Worm (Caenorhabditis elegans): Measurements from ENCODE around the gene psr-1.

The psr-1 gene

DNA sequence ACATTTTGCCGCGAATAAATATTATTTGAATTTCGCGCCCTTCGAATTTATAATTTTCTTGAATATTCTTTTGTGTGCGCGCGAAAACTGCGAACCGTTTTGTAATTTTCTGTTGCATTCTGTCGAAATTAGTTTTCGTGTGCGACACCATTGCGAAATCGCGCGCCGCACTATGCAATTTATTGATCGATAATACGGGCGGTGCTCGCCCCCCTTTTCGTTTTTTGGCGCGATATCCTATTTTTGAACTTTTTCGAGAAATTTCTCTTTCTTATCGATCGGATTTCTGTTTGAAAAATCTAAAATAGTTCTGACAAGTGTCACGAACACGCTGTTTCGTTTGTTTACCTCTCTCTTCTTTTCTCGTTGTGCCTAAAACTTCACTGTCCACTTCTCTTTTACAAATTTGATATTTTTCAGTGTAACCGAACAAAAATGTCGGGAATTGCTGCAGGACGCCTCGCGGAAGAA lies 2.4 kb upstream of the psr-1 start, which contains the start of gene ubc-9 (continued):
- peak; percentile 77 to 85 for TF ChIP-seq lin-35 (GFP tag; optimal IDR thresholded peaks at IDR 0.05)
- no peak for TF ChIP-seq jun-1 (tag; optimal IDR thresholded peaks at IDR 0.05)
- TF ChIP-seq unc-30 (tag; optimal IDR thresholded peaks at IDR 0.05): no peak
- TF ChIP-seq sup-37 (GFP tag; optimal IDR thresholded peaks at IDR 0.05): no peak
- TF ChIP-seq ceh-90 (tag; optimal IDR thresholded peaks at IDR 0.05): no peak
- peak; percentile 77 for TF ChIP-seq nhr-90 (tag; optimal IDR thresholded peaks at IDR 0.05; ENCODE audit: poor library complexity)
- TF ChIP-seq zip-4 (GFP tag; optimal IDR thresholded peaks at IDR 0.05): peak; percentile 69
- peak; percentile 70 for TF ChIP-seq unc-86 (tag; optimal IDR thresholded peaks at IDR 0.05)
- TF ChIP-seq fkh-8 (tag; optimal IDR thresholded peaks at IDR 0.05): peak; percentile 72
- TF ChIP-seq tlp-1 (tag; optimal IDR thresholded peaks at IDR 0.05): no peak
- peak; percentile 26 for TF ChIP-seq ztf-4 (tag; optimal IDR thresholded peaks at IDR 0.05)
- TF ChIP-seq snpc-4 (tag; optimal IDR thresholded peaks at IDR 0.05): peak; percentile 47
- no peak for TF ChIP-seq lin-39 (tag; optimal IDR thresholded peaks at IDR 0.05)
- TF ChIP-seq ets-5 (GFP tag; IDR thresholded peaks at IDR 0.05): no peak
- TF ChIP-seq snu-23 (GFP tag; optimal IDR thresholded peaks at IDR 0.05): peak; percentile 88
- peak; percentile 83 for TF ChIP-seq nhr-20 (tag; optimal IDR thresholded peaks at IDR 0.05)
- no peak for TF ChIP-seq nhr-76 (tag; optimal IDR thresholded peaks at IDR 0.05)
- no peak for TF ChIP-seq hlh-17 (GFP tag; optimal IDR thresholded peaks at IDR 0.05; ENCODE audit: borderline replicate concordance)
- TF ChIP-seq tbx-2 (tag; optimal IDR thresholded peaks at IDR 0.05): peak; percentile 78
- no peak for TF ChIP-seq fkh-4 (tag; optimal IDR thresholded peaks at IDR 0.05; ENCODE audit: borderline replicate concordance)
- no peak for TF ChIP-seq nhr-237 (tag; optimal IDR thresholded peaks at IDR 0.05)
- peak; percentile 30 for TF ChIP-seq C04F5.9 (tag; optimal IDR thresholded peaks at IDR 0.05)
- TF ChIP-seq dpl-1 (GFP tag; optimal IDR thresholded peaks at IDR 0.05): peak; percentile 69 to 80 (median 72)
- TF ChIP-seq hpl-2 (GFP tag; optimal IDR thresholded peaks at IDR 0.05): no peak
- TF ChIP-seq ceh-63 (GFP tag; optimal IDR thresholded peaks at IDR 0.05): no peak
- TF ChIP-seq ceh-88 (GFP tag; IDR thresholded peaks at IDR 0.05): no peak
- TF ChIP-seq unc-62 (GFP tag; optimal IDR thresholded peaks at IDR 0.05): no peak
- TF ChIP-seq pag-3 (tag; optimal IDR thresholded peaks at IDR 0.05; ENCODE audit: borderline replicate concordance, insufficient read depth): no peak
- peak; percentile 31 for TF ChIP-seq elt-2 (tag; optimal IDR thresholded peaks at IDR 0.05)
- TF ChIP-seq mef-2 (tag; optimal IDR thresholded peaks at IDR 0.05): no peak
- peak; percentile 43 for TF ChIP-seq nhr-77 (tag; optimal IDR thresholded peaks at IDR 0.05)
- TF ChIP-seq swsn-7 (tag; optimal IDR thresholded peaks at IDR 0.05): peak; percentile 76
- no peak for TF ChIP-seq ces-1 (GFP tag; optimal IDR thresholded peaks at IDR 0.05)
- no peak for TF ChIP-seq aly-2 (tag; optimal IDR thresholded peaks at IDR 0.05)
- peak; percentile 83 for TF ChIP-seq lin-14 (GFP tag; optimal IDR thresholded peaks at IDR 0.05)
- no peak for TF ChIP-seq nhr-11 (tag; optimal IDR thresholded peaks at IDR 0.05)
- TF ChIP-seq sptf-1 (tag; optimal IDR thresholded peaks at IDR 0.05): no peak
- peak; percentile 72 for TF ChIP-seq dsc-1 (tag; optimal IDR thresholded peaks at IDR 0.05)
- no peak for TF ChIP-seq hlh-4 (tag; optimal IDR thresholded peaks at IDR 0.05)
- TF ChIP-seq skn-1 (tag; optimal IDR thresholded peaks at IDR 0.05): peak; percentile 56
- TF ChIP-seq C16A3.4 (tag; optimal IDR thresholded peaks at IDR 0.05): peak; percentile 73
- no peak for TF ChIP-seq zag-1 (tag; optimal IDR thresholded peaks at IDR 0.05)
- no peak for TF ChIP-seq nhr-84 (tag; optimal IDR thresholded peaks at IDR 0.05)
- peak; percentile 35 for TF ChIP-seq sox-4 (tag; optimal IDR thresholded peaks at IDR 0.05)
- peak; percentile 59 for TF ChIP-seq grh-1 (GFP tag; IDR thresholded peaks at IDR 0.05)
- peak; percentile 0 for TF ChIP-seq vab-15 (tag; optimal IDR thresholded peaks at IDR 0.05)
- TF ChIP-seq pqm-1 (tag; optimal IDR thresholded peaks at IDR 0.05): no peak
- TF ChIP-seq F16B12.6 (tag; optimal IDR thresholded peaks at IDR 0.05): peak; percentile 16
- peak; percentile 71 to 72 for TF ChIP-seq efl-1 (optimal IDR thresholded peaks at IDR 0.05)
- peak; percentile 64 to 96 for TF ChIP-seq efl-1 (GFP tag; optimal IDR thresholded peaks at IDR 0.05 in 1 of 2)
- TF ChIP-seq nhr-19 (GFP tag; conservative IDR thresholded peaks at IDR 0.05): peak; percentile 81
- peak; percentile 56 for TF ChIP-seq pax-3 (tag; optimal IDR thresholded peaks at IDR 0.05)
- peak; percentile 39 for TF ChIP-seq lir-3 (tag; optimal IDR thresholded peaks at IDR 0.05; ENCODE audit: poor library complexity)
- TF ChIP-seq lin-13 (GFP tag; optimal IDR thresholded peaks at IDR 0.05): peak; percentile 88
